Worm (Caenorhabditis elegans): ENCODE results near the gene ckb-3.
A peak's percentile ranks its signal among the peaks of the same experiment; 100 is the strongest.

ce11 chrIII:4380835-4381234, 10.2 kb downstream of the ckb-3 start:
- TF ChIP-seq grh-1 (GFP tag; IDR thresholded peaks at IDR 0.05) (no peak), rnt-1 (tag; optimal IDR thresholded peaks at IDR 0.05) (peak; percentile 42), ztf-11 (tag; optimal IDR thresholded peaks at IDR 0.05) (no peak), jun-1 (tag; optimal IDR thresholded peaks at IDR 0.05) (no peak), ceh-82 (tag; optimal IDR thresholded peaks at IDR 0.05) (peak in 1 of 3 experiments; percentile 43), unc-130 (tag; optimal IDR thresholded peaks at IDR 0.05) (no peak)

Measured in whole organism, L1 larva.